Worm (Caenorhabditis elegans) whole organism, young adult: ENCODE measurements around the gene B0495.7.

Experiments
- B0336.3 ChIP-seq: fragments of 200-800 bp; sonication (Bioruptor generic); IDR thresholded peaks from 2 replicates; pipeline ENCODE4 v1.3.6; 2022; ENCODE audit warnings: missing genetic modification characterization, missing compliant biosample characterization
- F49E8.2 ChIP-seq: sonication (generic microtip); optimal IDR thresholded peaks from 3 replicates; lab custom pipeline; 2017; ENCODE audit warnings: missing genetic modification characterization, mild to moderate bottlenecking, missing compliant biosample characterization, antibody characterized with exemption, moderate library complexity; ENCODE audit not compliant: insufficient read depth
- F57C9.4 ChIP-seq: sonication (generic microtip); optimal IDR thresholded peaks from 2 replicates; lab custom pipeline; 2017; ENCODE audit warnings: mild to moderate bottlenecking, missing genetic modification characterization, missing compliant biosample characterization
- ama-1 ChIP-seq, 3 experiments: fragments of 150-350 bp in 1 of 3; sonication (generic microtip) in 2 of 3; optimal IDR thresholded peaks; 2 replicates each; lab custom pipeline; 2014 to 2018; ENCODE audit warnings: missing biosample characterization in 2 of 3, missing genetic modification characterization in 2 of 3, missing genetic modification reagents in 2 of 3
- lag-1 ChIP-seq: fragments of 200-800 bp; sonication (Bioruptor generic); IDR thresholded peaks from 2 replicates; pipeline ENCODE4 v1.3.6; 2022; ENCODE audit warnings: missing genetic modification reagents, missing genetic modification characterization, missing compliant biosample characterization
- let-607 ChIP-seq, 2 experiments: fragments of 200-800 bp in 1 of 2; sonication (Bioruptor generic) in 1 of 2; sonication (generic microtip) in 1 of 2; optimal IDR thresholded peaks; 2 replicates each; lab custom pipeline; 2016 to 2018; ENCODE audit warnings: mild to moderate bottlenecking in 2 of 2, missing compliant biosample characterization in 2 of 2, missing genetic modification characterization in 2 of 2, moderate library complexity in 2 of 2, missing genotype in 1 of 2
- lir-1 ChIP-seq: fragments of 200-800 bp; sonication (Bioruptor generic); conservative IDR thresholded peaks from 2 replicates; pipeline ENCODE4 v1.3.6; 2022; ENCODE audit warnings: missing genetic modification reagents, missing genetic modification characterization, missing compliant biosample characterization
- madf-3 ChIP-seq: fragments of 200-800 bp; sonication (Bioruptor generic); IDR thresholded peaks from 2 replicates; pipeline ENCODE4 v1.3.6; 2022; ENCODE audit warnings: missing genetic modification reagents, missing genetic modification characterization, missing compliant biosample characterization
- mel-28 ChIP-seq: sonication (generic microtip); optimal IDR thresholded peaks from 2 replicates; lab custom pipeline; 2016; ENCODE audit warnings: borderline replicate concordance, mild to moderate bottlenecking, missing genetic modification characterization, missing compliant biosample characterization
- sdz-38 ChIP-seq: sonication (generic microtip); optimal IDR thresholded peaks from 2 replicates; lab custom pipeline; 2016; ENCODE audit warnings: missing genotype, missing genetic modification characterization, missing compliant biosample characterization
- snpc-4 ChIP-seq, 5 experiments: fragments of 150-350 bp in 1 of 5; sonication (generic microtip) in 4 of 5; optimal IDR thresholded peaks; 2 replicates each; lab custom pipeline; 2014 to 2018; ENCODE audit warnings: missing genetic modification characterization in 5 of 5, missing biosample characterization in 3 of 5, antibody characterized with exemption in 2 of 5, mild to moderate bottlenecking in 2 of 5, missing compliant biosample characterization in 2 of 5, missing genotype in 2 of 5, moderate library complexity in 2 of 5, missing genetic modification reagents in 1 of 5
- somi-1 ChIP-seq: fragments of 200-800 bp; sonication (Bioruptor generic); optimal IDR thresholded peaks from 2 replicates; lab custom pipeline; 2018; ENCODE audit warnings: mild to moderate bottlenecking, missing genetic modification characterization, missing compliant biosample characterization
- ztf-18 ChIP-seq: sonication (generic microtip); optimal IDR thresholded peaks from 2 replicates; lab custom pipeline; 2016; ENCODE audit warnings: missing genotype, mild to moderate bottlenecking, missing genetic modification characterization, missing compliant biosample characterization

DNA sequence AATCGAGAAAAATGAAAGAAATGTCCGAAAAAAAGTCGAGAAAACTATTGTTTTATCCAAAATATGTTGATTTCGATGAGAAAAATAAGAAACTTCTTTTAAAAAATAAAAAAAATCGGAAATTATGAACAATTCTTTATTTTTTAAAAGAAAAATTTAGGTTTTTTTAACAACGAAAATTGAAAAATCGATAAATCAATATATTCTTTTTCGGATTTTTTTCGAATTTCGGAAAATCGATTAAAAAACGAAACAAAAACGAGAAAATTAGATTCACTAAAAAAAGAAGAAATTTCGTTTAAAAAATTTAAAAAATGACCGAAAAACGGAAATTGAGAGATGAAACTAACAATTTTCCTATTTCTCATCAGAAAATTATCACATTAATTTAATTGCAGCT is 35.0 kb downstream of the B0495.7 start:
- TF ChIP-seq sdz-38 (tag; lab: Kevin White, UChicago) (no peak), lag-1 (GFP tag; lab: Robert Waterston, UW) (no peak), ztf-18 (tag; lab: Kevin White, UChicago) (no peak), let-607 (tag; optimal IDR thresholded peaks at IDR 0.05; lab: Kevin White, UChicago) (no peak), snpc-4 (GFP tag; optimal IDR thresholded peaks at IDR 0.05; lab: Kevin White, UChicago) (no peak), snpc-4 (tag; optimal IDR thresholded peaks at IDR 0.05; lab: Kevin White, UChicago) (no peak), F57C9.4 (tag; lab: Kevin White, UChicago) (no peak), lir-1 (GFP tag; lab: Robert Waterston, UW) (no peak), somi-1 (GFP tag; lab: Kevin White, UChicago) (no peak), F49E8.2 (tag; lab: Kevin White, UChicago) (no peak), madf-3 (GFP tag; lab: Robert Waterston, UW) (no peak), ama-1 (optimal IDR thresholded peaks at IDR 0.05; lab: Kevin White, UChicago) (no peak), ama-1 (GFP tag; optimal IDR thresholded peaks at IDR 0.05; lab: Kevin White, UChicago) (no peak), B0336.3 (GFP tag; lab: Robert Waterston, UW) (no peak), mel-28 (tag; lab: Kevin White, UChicago) (no peak)
